Worm (Caenorhabditis elegans): ENCODE measurements around the gene ZK354.6.
"Not testable (repeated sequence)": the region's sequence is repeated elsewhere in the genome, so short reads cannot be mapped to it uniquely, and the experiment has no call there.

ZK354.6 gene

DNA sequence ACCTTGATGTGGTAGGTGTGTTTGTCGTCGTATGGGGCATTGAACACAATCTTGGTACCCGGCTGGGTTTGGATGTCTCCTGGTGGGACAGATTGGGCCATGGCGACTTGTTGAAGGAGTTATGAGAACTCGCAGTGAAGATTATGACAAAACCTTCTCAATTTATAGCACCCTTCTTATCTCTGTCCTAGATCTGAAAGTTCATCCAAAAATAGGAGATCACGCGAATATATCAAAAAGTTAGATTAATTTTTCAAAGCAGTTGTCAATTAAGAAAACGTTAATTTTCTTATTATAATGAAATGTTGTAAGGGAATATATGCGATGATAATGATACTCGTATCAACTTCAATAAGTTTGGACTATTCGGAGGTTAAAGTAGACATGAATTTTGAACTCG lies 2.1 kb downstream of the ZK354.6 start, which contains the start of gene msp-51:
Gene msp-51 (minus strand): TSS at position 101 of the 400 bp plus-strand sequence.
- not testable (repeated sequence) for TF ChIP-seq odd-2 (tag; optimal IDR thresholded peaks at IDR 0.05); nhr-232 (tag; optimal IDR thresholded peaks at IDR 0.05); ceh-19 (GFP tag; optimal IDR thresholded peaks at IDR 0.05)

DNA sequence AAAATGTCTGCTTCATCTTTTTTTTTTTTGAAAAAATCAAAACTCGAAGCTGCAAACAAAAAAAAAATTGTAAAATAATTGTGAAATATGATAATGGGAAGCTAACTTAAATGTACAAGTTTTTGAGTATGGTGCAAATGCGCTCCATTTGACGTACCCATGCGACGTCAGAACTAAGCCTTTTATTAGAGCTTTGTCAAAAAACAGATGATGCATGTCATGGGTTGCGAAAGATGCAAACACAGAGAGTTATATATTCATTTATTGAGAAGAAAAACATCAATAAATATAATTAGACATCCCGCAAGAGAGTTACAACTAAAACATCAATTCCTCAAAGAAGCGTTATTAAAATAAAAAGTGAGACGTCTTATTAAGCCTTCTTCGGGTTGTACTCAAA lies 2.9 kb downstream of the ZK354.6 start:
- TF ChIP-seq ceh-6 (GFP tag; optimal IDR thresholded peaks at IDR 0.05) = no peak
- no peak for TF ChIP-seq ztf-16 (tag; optimal IDR thresholded peaks at IDR 0.05)
- no peak for TF ChIP-seq ceh-30 (tag; optimal IDR thresholded peaks at IDR 0.05)
- TF ChIP-seq elt-4 (tag; optimal IDR thresholded peaks at IDR 0.05) = no peak
- TF ChIP-seq tbx-2 (tag; optimal IDR thresholded peaks at IDR 0.05) = no peak
- no peak for TF ChIP-seq dve-1 (tag; optimal IDR thresholded peaks at IDR 0.05)
- no peak for TF ChIP-seq sdc-2 (tag; optimal IDR thresholded peaks at IDR 0.05)
- TF ChIP-seq hlh-6 (tag; optimal IDR thresholded peaks at IDR 0.05) = no peak
- TF ChIP-seq elt-2 (tag; optimal IDR thresholded peaks at IDR 0.05) = no peak
- no peak for TF ChIP-seq hlh-30 (tag; optimal IDR thresholded peaks at IDR 0.05; ENCODE audit: insufficient read depth)
- TF ChIP-seq tbx-7 (tag; optimal IDR thresholded peaks at IDR 0.05) = no peak
- no peak for TF ChIP-seq pha-4 (tag; optimal IDR thresholded peaks at IDR 0.05)
- no peak for TF ChIP-seq ceh-48 (tag; optimal IDR thresholded peaks at IDR 0.05)

DNA sequence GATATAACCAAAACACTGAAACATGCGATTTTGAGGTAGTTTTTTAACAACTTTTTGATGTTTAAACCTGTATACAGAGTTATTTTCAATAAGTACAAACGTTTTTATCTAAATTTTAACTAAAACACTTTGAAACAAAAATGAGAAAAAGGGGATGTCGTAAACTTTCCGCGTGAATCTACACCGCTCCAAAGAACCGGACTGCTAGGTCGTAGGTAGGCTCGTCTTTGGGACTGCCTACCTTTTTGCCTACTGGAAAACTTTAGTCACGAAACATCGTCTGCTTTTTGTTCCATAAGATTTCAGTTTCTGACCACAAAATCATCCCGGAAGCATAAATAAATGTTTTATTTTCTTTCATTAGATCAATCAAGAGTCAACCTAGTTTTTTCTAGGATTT lies 6.1 kb downstream of the ZK354.6 start:
- TF ChIP-seq pqm-1 (tag; optimal IDR thresholded peaks at IDR 0.05) (no peak), che-1 (tag; optimal IDR thresholded peaks at IDR 0.05) (no peak), sox-2 (GFP tag; IDR thresholded peaks at IDR 0.05) (no peak), hlh-6 (tag; optimal IDR thresholded peaks at IDR 0.05) (no peak), pax-1 (tag; optimal IDR thresholded peaks at IDR 0.05) (no peak), K09A11.1 (tag; optimal IDR thresholded peaks at IDR 0.05; ENCODE audit: insufficient read depth) (no peak), hlh-13 (GFP tag; optimal IDR thresholded peaks at IDR 0.05) (no peak), ama-1 (optimal IDR thresholded peaks at IDR 0.05) (no peak), madf-2 (tag; optimal IDR thresholded peaks at IDR 0.05) (no peak), elt-2 (tag; optimal IDR thresholded peaks at IDR 0.05) (no peak)

DNA sequence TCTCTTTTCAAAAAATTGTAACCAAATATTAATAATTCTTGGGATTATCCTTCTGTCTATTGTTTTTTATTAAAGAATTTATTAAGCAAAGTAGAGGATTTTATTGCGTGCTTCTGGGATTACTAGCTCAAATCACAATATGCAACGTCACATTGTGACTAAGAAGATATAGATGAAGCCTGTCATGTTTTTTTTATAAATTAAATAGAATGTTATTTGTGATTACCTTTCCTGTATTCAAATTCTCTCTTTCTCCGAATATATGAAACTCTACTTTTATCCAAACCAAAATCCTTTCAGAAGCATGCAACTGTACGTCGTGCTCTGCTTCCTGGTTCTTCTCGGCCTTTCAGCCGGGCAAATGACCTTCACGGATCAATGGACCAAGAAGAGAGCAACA lies 6.8 kb downstream of the ZK354.6 start, which contains the start of gene nlp-47:
Gene nlp-47 (plus strand): TSS at position 301 of the 400 bp plus-strand sequence.
- TF ChIP-seq dve-1 (tag; optimal IDR thresholded peaks at IDR 0.05) = no peak
- no peak for TF ChIP-seq ceh-45 (GFP tag; IDR thresholded peaks at IDR 0.05)
- TF ChIP-seq lim-6 (tag; optimal IDR thresholded peaks at IDR 0.05) = no peak

DNA sequence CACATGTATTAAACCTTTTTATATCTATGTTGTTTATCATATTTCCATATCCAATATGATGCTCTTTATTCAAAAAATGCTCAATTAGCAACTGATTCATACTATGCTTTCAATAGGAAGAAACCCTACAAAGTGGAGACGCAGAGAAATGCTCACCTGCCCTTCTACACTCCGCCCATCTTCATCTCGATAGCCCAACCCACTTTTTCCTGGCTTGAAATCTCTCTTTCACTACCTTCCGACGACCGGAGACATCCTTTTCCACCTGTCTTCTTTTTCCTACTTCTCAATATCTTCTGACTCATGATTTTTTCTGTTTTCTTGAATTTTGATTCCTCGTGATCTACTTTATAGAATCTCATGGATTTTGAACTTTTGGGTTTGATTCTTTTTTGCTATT lies 8.4 kb downstream of the ZK354.6 start:
- TF ChIP-seq elt-4 (tag; optimal IDR thresholded peaks at IDR 0.05) (no peak), tbx-7 (tag; optimal IDR thresholded peaks at IDR 0.05) (no peak), hlh-30 (tag; optimal IDR thresholded peaks at IDR 0.05; ENCODE audit: insufficient read depth) (no peak), fax-1 (tag; optimal IDR thresholded peaks at IDR 0.05) (no peak)

- TF ChIP-seq ceh-48 (tag; optimal IDR thresholded peaks at IDR 0.05) (no peak), T23F11.4 (GFP tag; optimal IDR thresholded peaks at IDR 0.05) (no peak), F13H6.1 (tag; optimal IDR thresholded peaks at IDR 0.05) (no peak), pha-4 (tag; optimal IDR thresholded peaks at IDR 0.05) (no peak), pax-1 (tag; optimal IDR thresholded peaks at IDR 0.05) (no peak), pros-1 (tag; optimal IDR thresholded peaks at IDR 0.05) (no peak), lin-11 (tag; optimal IDR thresholded peaks at IDR 0.05) (no peak), gmeb-2 (tag; optimal IDR thresholded peaks at IDR 0.05) (no peak), ceh-31 (tag; optimal IDR thresholded peaks at IDR 0.05) (no peak), hlh-15 (tag; optimal IDR thresholded peaks at IDR 0.05) (no peak), ceh-24 (tag; optimal IDR thresholded peaks at IDR 0.05) (no peak), sox-4 (tag; optimal IDR thresholded peaks at IDR 0.05) (no peak), ceh-2 (tag; optimal IDR thresholded peaks at IDR 0.05) (no peak), K02D7.2 (tag; optimal IDR thresholded peaks at IDR 0.05) (no peak), sdc-2 (tag; optimal IDR thresholded peaks at IDR 0.05) (no peak), pha-2 (tag; optimal IDR thresholded peaks at IDR 0.05) (no peak), ceh-30 (tag; optimal IDR thresholded peaks at IDR 0.05) (no peak), ttx-3 (tag; optimal IDR thresholded peaks at IDR 0.05) (no peak)
Measured at ce11 chrIV:5287190-5287589, 10.1 kb downstream of the ZK354.6 start.
